Worm (Caenorhabditis elegans) whole organism, L1 larva: ENCODE measurements around the gene T02G5.3.

Source experiments
- Y116A8C.19 ChIP-seq: sonication (generic microtip); optimal IDR thresholded peaks from 2 replicates; lab custom pipeline; 2016; ENCODE audit warnings: missing compliant biosample characterization, missing genetic modification characterization, borderline replicate concordance
- aha-1 ChIP-seq: fragments of 150-350 bp; optimal IDR thresholded peaks from 2 replicates; lab custom pipeline; 2014; ENCODE audit warnings: missing biosample characterization, missing genetic modification characterization
- alr-1 ChIP-seq: fragments of 200-800 bp; sonication (Bioruptor generic); optimal IDR thresholded peaks from 2 replicates; lab custom pipeline; 2018; ENCODE audit warnings: borderline replicate concordance, mild to moderate bottlenecking, missing genetic modification characterization, missing compliant biosample characterization
- ama-1 ChIP-seq: fragments of 150-350 bp; optimal IDR thresholded peaks from 2 replicates; lab custom pipeline; 2014
- ceh-82 ChIP-seq, 3 experiments: fragments of 150-350 bp in 1 of 3; sonication (generic microtip) in 2 of 3; optimal IDR thresholded peaks; 2 replicates each; lab custom pipeline; 2014 to 2017; ENCODE audit warnings: missing biosample characterization in 3 of 3, missing genetic modification characterization in 3 of 3
- ceh-88 ChIP-seq: fragments of 200-800 bp; sonication (Bioruptor generic); IDR thresholded peaks from 2 replicates; pipeline ENCODE4 v1.3.6; 2022; ENCODE audit warnings: missing genetic modification characterization, missing compliant biosample characterization
- ceh-90 ChIP-seq: sonication (generic microtip); optimal IDR thresholded peaks from 2 replicates; lab custom pipeline; 2016; ENCODE audit warnings: missing genetic modification characterization, missing compliant biosample characterization
- dsc-1 ChIP-seq: sonication (generic microtip); optimal IDR thresholded peaks from 2 replicates; lab custom pipeline; 2016; ENCODE audit warnings: mild to moderate bottlenecking, missing genetic modification characterization, missing compliant biosample characterization
- efl-3 ChIP-seq: fragments of 200-800 bp; sonication (Bioruptor generic); optimal IDR thresholded peaks from 2 replicates; lab custom pipeline; 2018; ENCODE audit warnings: mild to moderate bottlenecking, missing genetic modification characterization, missing compliant biosample characterization
- egl-13 ChIP-seq: sonication (generic microtip); optimal IDR thresholded peaks from 2 replicates; lab custom pipeline; 2016; ENCODE audit warnings: missing genotype, missing genetic modification reagents, missing genetic modification characterization, missing compliant biosample characterization
- elt-3 ChIP-seq, 6 experiments: fragments of 150-350 bp in 1 of 6; sonication (generic microtip); optimal IDR thresholded peaks; 2 replicates each; lab custom pipeline; 2017 to 2018; ENCODE audit warnings: missing biosample characterization in 6 of 6, missing genetic modification characterization in 6 of 6, inconsistent platforms in 1 of 6
- ets-5 ChIP-seq: fragments of 200-800 bp; sonication (Bioruptor generic); IDR thresholded peaks from 2 replicates; pipeline ENCODE4 v1.3.6; 2022; ENCODE audit warnings: missing genetic modification characterization, missing compliant biosample characterization
- fos-1 ChIP-seq: fragments of 150-350 bp; optimal IDR thresholded peaks from 2 replicates; lab custom pipeline; 2014; ENCODE audit warnings: missing biosample characterization, missing genetic modification characterization
- grh-1 ChIP-seq: fragments of 200-800 bp; sonication (Bioruptor generic); IDR thresholded peaks from 2 replicates; pipeline ENCODE4 v1.3.6; 2022; ENCODE audit warnings: missing genetic modification reagents, missing genetic modification characterization, missing compliant biosample characterization
- hlh-17 ChIP-seq: fragments of 200-800 bp; sonication (Bioruptor generic); optimal IDR thresholded peaks from 2 replicates; lab custom pipeline; 2018; ENCODE audit warnings: missing genetic modification characterization, mild to moderate bottlenecking, missing compliant biosample characterization, moderate library complexity, borderline replicate concordance
- hlh-4 ChIP-seq: sonication (generic microtip); optimal IDR thresholded peaks from 2 replicates; lab custom pipeline; 2016; ENCODE audit warnings: mild to moderate bottlenecking, missing genetic modification characterization, missing compliant biosample characterization
- irx-1 ChIP-seq: sonication (generic microtip); optimal IDR thresholded peaks from 2 replicates; lab custom pipeline; 2016; ENCODE audit warnings: missing genetic modification characterization, missing compliant biosample characterization
- isw-1 ChIP-seq: fragments of 200-800 bp; sonication (Bioruptor generic); IDR thresholded peaks from 2 replicates; pipeline ENCODE4 v1.3.6; 2022; ENCODE audit warnings: missing genetic modification characterization, missing compliant biosample characterization
- jun-1 ChIP-seq: fragments of 150-350 bp; optimal IDR thresholded peaks from 2 replicates; lab custom pipeline; 2014; ENCODE audit warnings: missing biosample characterization, missing genetic modification reagents, missing genetic modification characterization
- lin-35 ChIP-seq, 2 experiments: fragments of 150-350 bp; optimal IDR thresholded peaks; 2 replicates each; lab custom pipeline; 2014; ENCODE audit warnings: missing biosample characterization in 2 of 2, missing genetic modification characterization in 2 of 2, missing genetic modification reagents in 2 of 2
- lsy-2 ChIP-seq, 2 experiments: fragments of 150-350 bp; optimal IDR thresholded peaks; 2 replicates each; lab custom pipeline; 2014; ENCODE audit warnings: missing biosample characterization in 2 of 2, missing genetic modification characterization in 2 of 2
- mab-9 ChIP-seq: fragments of 200-800 bp; sonication (Bioruptor generic); IDR thresholded peaks from 2 replicates; pipeline ENCODE4 v1.3.6; 2022; ENCODE audit warnings: missing genetic modification reagents, missing genetic modification characterization, missing compliant biosample characterization
- mef-2 ChIP-seq: fragments of 150-350 bp; optimal IDR thresholded peaks from 2 replicates; lab custom pipeline; 2014; ENCODE audit warnings: missing biosample characterization, missing genetic modification characterization
- nhr-11 ChIP-seq: fragments of 150-350 bp; optimal IDR thresholded peaks from 2 replicates; lab custom pipeline; 2014; ENCODE audit warnings: missing biosample characterization, missing genetic modification characterization
- nhr-12 ChIP-seq: sonication (generic microtip); optimal IDR thresholded peaks from 2 replicates; lab custom pipeline; 2017; ENCODE audit warnings: missing biosample characterization, missing genetic modification characterization
- nhr-20 ChIP-seq: sonication (generic microtip); optimal IDR thresholded peaks from 2 replicates; lab custom pipeline; 2016; ENCODE audit warnings: mild to moderate bottlenecking, missing genetic modification characterization, missing compliant biosample characterization
- nhr-28 ChIP-seq: fragments of 150-350 bp; optimal IDR thresholded peaks from 2 replicates; lab custom pipeline; 2014; ENCODE audit warnings: missing biosample characterization, missing genetic modification characterization
- nhr-76 ChIP-seq: sonication (generic microtip); optimal IDR thresholded peaks from 2 replicates; lab custom pipeline; 2017; ENCODE audit warnings: missing biosample characterization, missing genetic modification characterization
- nhr-90 ChIP-seq: sonication (generic microtip); optimal IDR thresholded peaks from 2 replicates; lab custom pipeline; 2016; ENCODE audit warnings: mild to moderate bottlenecking, missing genetic modification characterization, missing compliant biosample characterization; ENCODE audit not compliant: poor library complexity
- pax-3 ChIP-seq: fragments of 200-800 bp; sonication (Bioruptor generic); optimal IDR thresholded peaks from 2 replicates; lab custom pipeline; 2018; ENCODE audit warnings: mild to moderate bottlenecking, missing genetic modification characterization, moderate library complexity, missing compliant biosample characterization
- rnt-1 ChIP-seq: sonication (generic microtip); optimal IDR thresholded peaks from 2 replicates; lab custom pipeline; 2016; ENCODE audit warnings: mild to moderate bottlenecking, missing genetic modification characterization, moderate library complexity, missing compliant biosample characterization
- snpc-4 ChIP-seq: fragments of 150-350 bp; optimal IDR thresholded peaks from 2 replicates; lab custom pipeline; 2014; ENCODE audit warnings: missing biosample characterization, missing genetic modification characterization
- snu-23 ChIP-seq: sonication (generic microtip); optimal IDR thresholded peaks from 2 replicates; lab custom pipeline; 2016; ENCODE audit warnings: missing genetic modification characterization, missing compliant biosample characterization
- sox-4 ChIP-seq: sonication (generic microtip); optimal IDR thresholded peaks from 2 replicates; lab custom pipeline; 2016; ENCODE audit warnings: missing genetic modification characterization, missing compliant biosample characterization
- sptf-1 ChIP-seq: fragments of 150-350 bp; optimal IDR thresholded peaks from 2 replicates; lab custom pipeline; 2014; ENCODE audit warnings: missing biosample characterization, missing genetic modification characterization
- sup-37 ChIP-seq: fragments of 200-800 bp; sonication (Bioruptor generic); optimal IDR thresholded peaks from 2 replicates; lab custom pipeline; 2018; ENCODE audit warnings: mild to moderate bottlenecking, missing genetic modification characterization, missing compliant biosample characterization
- swsn-7 ChIP-seq: sonication (generic microtip); optimal IDR thresholded peaks from 2 replicates; lab custom pipeline; 2016; ENCODE audit warnings: missing genetic modification characterization, missing compliant biosample characterization
- tlp-1 ChIP-seq: fragments of 150-350 bp; optimal IDR thresholded peaks from 2 replicates; lab custom pipeline; 2014; ENCODE audit warnings: missing biosample characterization, missing genetic modification characterization
- unc-130 ChIP-seq: fragments of 150-350 bp; optimal IDR thresholded peaks from 2 replicates; lab custom pipeline; 2017; ENCODE audit warnings: missing biosample characterization, missing genetic modification characterization, inconsistent platforms
- unc-30 ChIP-seq: sonication (generic microtip); optimal IDR thresholded peaks from 2 replicates; lab custom pipeline; 2017; ENCODE audit warnings: missing biosample characterization, missing genetic modification characterization
- unc-86 ChIP-seq: sonication (generic microtip); optimal IDR thresholded peaks from 2 replicates; lab custom pipeline; 2016; ENCODE audit warnings: missing genetic modification characterization, missing compliant biosample characterization
- vab-15 ChIP-seq: sonication (generic microtip); optimal IDR thresholded peaks from 2 replicates; lab custom pipeline; 2017; ENCODE audit warnings: missing genotype, mild to moderate bottlenecking, missing genetic modification characterization, missing compliant biosample characterization
- xbp-1 ChIP-seq: sonication (generic microtip); optimal IDR thresholded peaks from 2 replicates; lab custom pipeline; 2016; ENCODE audit warnings: missing genetic modification characterization, missing compliant biosample characterization
- zip-4 ChIP-seq: fragments of 200-800 bp; sonication (Bioruptor generic); optimal IDR thresholded peaks from 2 replicates; lab custom pipeline; 2018; ENCODE audit warnings: mild to moderate bottlenecking, missing genetic modification characterization, moderate library complexity, missing compliant biosample characterization
- ztf-11 ChIP-seq, 2 experiments: sonication (generic microtip); optimal IDR thresholded peaks; 2 replicates each; lab custom pipeline; 2016 to 2017; ENCODE audit warnings: missing genetic modification characterization in 2 of 2, missing biosample characterization in 1 of 2, missing compliant biosample characterization in 1 of 2

The T02G5.3 gene

ce11 chrII:7104794-7105613, 11.8 kb downstream of the T02G5.3 start, which contains the start of the genes farl-11 and rpl-33 (continued):
- TF ChIP-seq ceh-90 (tag; lab: Kevin White, UChicago) (no peak), hlh-4 (tag; lab: Kevin White, UChicago) (no peak), efl-3 (GFP tag; lab: Kevin White, UChicago) (no peak), zip-4 (GFP tag; lab: Kevin White, UChicago) (no peak), mef-2 (tag; lab: Kevin White, UChicago) (no peak), ztf-11 (tag; optimal IDR thresholded peaks at IDR 0.05; lab: Kevin White, UChicago) (peak in 1 of 2 experiments; percentile 57), fos-1 (peak; percentile 89), unc-130 (peak; percentile 89), dsc-1 (tag; lab: Kevin White, UChicago) (peak; percentile 64), snpc-4 (tag; lab: Kevin White, UChicago) (peak; percentile 73), sptf-1 (no peak), pax-3 (peak; percentile 34), grh-1 (GFP tag; lab: Robert Waterston, UW) (peak; percentile 53; the same call in 1 of the 2 replicates), unc-30 (tag; lab: Kevin White, UChicago) (no peak), rnt-1 (peak; percentile 78), nhr-28 (tag; lab: Kevin White, UChicago) (no peak), mab-9 (GFP tag; lab: Robert Waterston, UW) (no peak), jun-1 (tag; lab: Kevin White, UChicago) (peak; percentile 60), Y116A8C.19 (tag; lab: Kevin White, UChicago) (no peak), aha-1 (tag; lab: Kevin White, UChicago) (no peak), alr-1 (tag; lab: Kevin White, UChicago) (no peak), vab-15 (tag; lab: Kevin White, UChicago) (no peak), irx-1 (tag; lab: Kevin White, UChicago) (peak; percentile 43), nhr-20 (peak; percentile 86), nhr-11 (tag; lab: Kevin White, UChicago) (peak; percentile 39), ceh-82 (tag; optimal IDR thresholded peaks at IDR 0.05; lab: Kevin White, UChicago) (peak; percentile 77 to 92 (median 80)), hlh-17 (GFP tag; lab: Kevin White, UChicago) (no peak), ceh-88 (GFP tag; lab: Robert Waterston, UW) (peak; percentile 26; the same call in 1 of the 2 replicates), xbp-1 (tag; lab: Kevin White, UChicago) (peak; percentile 81), tlp-1 (tag; lab: Kevin White, UChicago) (no peak), sup-37 (GFP tag; lab: Kevin White, UChicago) (no peak), swsn-7 (tag; lab: Kevin White, UChicago) (peak; percentile 76), egl-13 (tag; lab: Kevin White, UChicago) (peak; percentile 34), lin-35 (GFP tag; optimal IDR thresholded peaks at IDR 0.05; lab: Kevin White, UChicago) (peak; percentile 83 to 93), sox-4 (tag; lab: Kevin White, UChicago) (peak; percentile 45), elt-3 (tag; optimal IDR thresholded peaks at IDR 0.05; lab: Kevin White, UChicago) (peak in 4 of 6 experiments; percentile 14 to 84 (median 61))

- TF ChIP-seq nhr-28 (tag; lab: Kevin White, UChicago): no peak
- TF ChIP-seq lsy-2 (tag; optimal IDR thresholded peaks at IDR 0.05; lab: Kevin White, UChicago): no peak
- TF ChIP-seq unc-86 (tag; lab: Kevin White, UChicago): no peak
- TF ChIP-seq nhr-90: no peak
- TF ChIP-seq xbp-1 (tag; lab: Kevin White, UChicago): no peak
- TF ChIP-seq nhr-11 (tag; lab: Kevin White, UChicago): no peak
- no peak for TF ChIP-seq isw-1 (GFP tag; lab: Robert Waterston, UW)
- no peak for TF ChIP-seq nhr-76
- TF ChIP-seq vab-15 (tag; lab: Kevin White, UChicago): no peak
- TF ChIP-seq ama-1 (lab: Kevin White, UChicago): no peak
- TF ChIP-seq hlh-4 (tag; lab: Kevin White, UChicago): no peak
- TF ChIP-seq dsc-1 (tag; lab: Kevin White, UChicago): no peak
- TF ChIP-seq ets-5: no peak
- TF ChIP-seq nhr-12 (tag; lab: Kevin White, UChicago): no peak
- no peak for TF ChIP-seq snu-23 (GFP tag; lab: Kevin White, UChicago)
- TF ChIP-seq zip-4 (GFP tag; lab: Kevin White, UChicago): no peak
- TF ChIP-seq egl-13 (tag; lab: Kevin White, UChicago): no peak
- TF ChIP-seq efl-3 (GFP tag; lab: Kevin White, UChicago): no peak
These were observed 13.1 kb downstream of the T02G5.3 start for ce11 chrII:7106313-7106712.
